Fruit fly (Drosophila melanogaster) whole organism, embryonic: ENCODE results near the gene Sgp.

Experiments used
- BtbVII ChIP-seq: fragments of 200-800 bp; sonication (Bioruptor generic); optimal IDR thresholded peaks from 3 replicates; lab custom pipeline; 2017; ENCODE audit warnings: missing biosample characterization, mild to moderate bottlenecking, missing genetic modification characterization
- CG11093 ChIP-seq: fragments of 200-800 bp; sonication (Bioruptor generic); IDR thresholded peaks from 3 replicates; pipeline ENCODE4 v1.3.6; 2022; ENCODE audit warnings: missing biosample characterization, missing genetic modification characterization
- CG11247 ChIP-seq: fragments of 200-800 bp; sonication (Bioruptor generic); IDR thresholded peaks from 2 replicates; pipeline ENCODE4 v1.3.6; 2022; ENCODE audit warnings: missing biosample characterization, missing genetic modification characterization
- CG12219 ChIP-seq: fragments of 200-800 bp; sonication (Bioruptor generic); optimal IDR thresholded peaks from 3 replicates; lab custom pipeline; 2018; ENCODE audit warnings: missing biosample characterization, mild to moderate bottlenecking, missing genetic modification characterization
- CG13296 ChIP-seq: fragments of 200-800 bp; sonication (Bioruptor generic); optimal IDR thresholded peaks from 3 replicates; lab custom pipeline; 2018; ENCODE audit warnings: missing biosample characterization, mild to moderate bottlenecking, missing genetic modification characterization
- CG14667 ChIP-seq: fragments of 200-800 bp; sonication (Bioruptor generic); IDR thresholded peaks from 2 replicates; pipeline ENCODE4 v1.3.6; 2022; ENCODE audit warnings: missing biosample characterization, missing genetic modification characterization
- CG15269 ChIP-seq: fragments of 200-800 bp; sonication (Bioruptor generic); optimal IDR thresholded peaks from 2 replicates; lab custom pipeline; 2018; ENCODE audit warnings: missing biosample characterization, mild to moderate bottlenecking, missing genetic modification characterization, moderate library complexity
- CG15479 ChIP-seq: fragments of 200-800 bp; sonication (Bioruptor generic); optimal IDR thresholded peaks from 3 replicates; lab custom pipeline; 2019; ENCODE audit warnings: missing biosample characterization, mild to moderate bottlenecking, missing genetic modification characterization, moderate library complexity
- CG1602 ChIP-seq: fragments of 200-800 bp; sonication (Bioruptor generic); optimal IDR thresholded peaks from 3 replicates; lab custom pipeline; 2016; ENCODE audit warnings: missing biosample characterization, missing genetic modification characterization
- CG16813 ChIP-seq: fragments of 200-800 bp; sonication (Bioruptor generic); IDR thresholded peaks from 3 replicates; pipeline ENCODE4 v1.3.6; 2022; ENCODE audit warnings: missing biosample characterization, missing genetic modification characterization; ENCODE audit not compliant: partially characterized antibody
- CG17328 ChIP-seq: fragments of 200-800 bp; sonication (Bioruptor generic); IDR thresholded peaks from 2 replicates; pipeline ENCODE4 v1.3.6; 2022; ENCODE audit warnings: missing biosample characterization, missing genetic modification characterization
- CG18011 ChIP-seq: fragments of 200-800 bp; sonication (Bioruptor generic); optimal IDR thresholded peaks from 2 replicates; lab custom pipeline; 2017; ENCODE audit warnings: missing biosample characterization, missing genetic modification characterization, mild to moderate bottlenecking, moderate library complexity, missing genotype
- CG18599 ChIP-seq: fragments of 200-800 bp; sonication (Bioruptor generic); optimal IDR thresholded peaks from 3 replicates; lab custom pipeline; 2017; ENCODE audit warnings: missing biosample characterization, missing genetic modification characterization, mild to moderate bottlenecking, moderate library complexity, missing genetic modification reagents
- CG2875 ChIP-seq: fragments of 200-800 bp; sonication (Bioruptor generic); optimal IDR thresholded peaks from 2 replicates; lab custom pipeline; 2017; ENCODE audit warnings: missing biosample characterization, mild to moderate bottlenecking, missing genetic modification characterization, missing genetic modification reagents
- CG30020 ChIP-seq: fragments of 200-800 bp; optimal IDR thresholded peaks from 2 replicates; lab custom pipeline; 2019; ENCODE audit warnings: missing biosample characterization, mild to moderate bottlenecking, missing genetic modification characterization, moderate library complexity
- CG4360 ChIP-seq: fragments of 200-800 bp; sonication (Bioruptor generic); IDR thresholded peaks from 2 replicates; pipeline ENCODE4 v1.3.6; 2022; ENCODE audit warnings: missing biosample characterization, missing genetic modification characterization
- CG5245 ChIP-seq: fragments of 200-800 bp; sonication (Bioruptor generic); optimal IDR thresholded peaks from 3 replicates; lab custom pipeline; 2016; ENCODE audit warnings: missing biosample characterization, missing genetic modification characterization
- CG6175 ChIP-seq: fragments of 200-800 bp; sonication (Bioruptor generic); IDR thresholded peaks from 3 replicates; pipeline ENCODE4 v1.3.6; 2022; ENCODE audit warnings: missing biosample characterization, missing genetic modification characterization
- CG6254 ChIP-seq: fragments of 200-800 bp; sonication (Bioruptor generic); optimal IDR thresholded peaks from 3 replicates; lab custom pipeline; 2017; ENCODE audit warnings: mild to moderate bottlenecking, missing biosample characterization, missing genetic modification reagents, missing genetic modification characterization
- CG7372 ChIP-seq: fragments of 200-800 bp; sonication (Bioruptor generic); IDR thresholded peaks from 2 replicates; pipeline ENCODE4 v1.3.6; 2022; ENCODE audit warnings: missing biosample characterization, missing genetic modification characterization
- CG9727 ChIP-seq: fragments of 200-800 bp; sonication (Bioruptor generic); optimal IDR thresholded peaks from 3 replicates; lab custom pipeline; 2017; ENCODE audit warnings: missing biosample characterization, mild to moderate bottlenecking, missing genetic modification characterization
- CkIIα-i1 ChIP-seq: fragments of 200-800 bp; sonication (Bioruptor generic); IDR thresholded peaks from 2 replicates; pipeline ENCODE4 v1.3.6; 2022; ENCODE audit warnings: missing biosample characterization, missing genetic modification characterization
- Elba2 ChIP-seq: fragments of 200-800 bp; sonication (Bioruptor generic); optimal IDR thresholded peaks from 3 replicates; lab custom pipeline; 2016; ENCODE audit warnings: missing biosample characterization, missing genetic modification characterization
- Fer2 ChIP-seq: fragments of 200-800 bp; sonication (Bioruptor generic); optimal IDR thresholded peaks from 2 replicates; lab custom pipeline; 2018; ENCODE audit warnings: missing biosample characterization, mild to moderate bottlenecking, missing genetic modification characterization, moderate library complexity
- MBD-R2 ChIP-seq: fragments of 200-800 bp; sonication (Bioruptor generic); IDR thresholded peaks from 2 replicates; pipeline ENCODE4 v1.3.6; 2022; ENCODE audit warnings: missing biosample characterization, missing genetic modification characterization
- NC2β ChIP-seq: fragments of 200-800 bp; sonication (Bioruptor generic); optimal IDR thresholded peaks from 2 replicates; lab custom pipeline; 2016; ENCODE audit warnings: missing biosample characterization, missing genetic modification characterization
- Oli ChIP-seq: fragments of 200-800 bp; sonication (Bioruptor generic); optimal IDR thresholded peaks from 2 replicates; lab custom pipeline; 2018; ENCODE audit warnings: missing biosample characterization, mild to moderate bottlenecking, missing genetic modification characterization, moderate library complexity
- Ravus ChIP-seq: fragments of 200-800 bp; sonication (Bioruptor generic); IDR thresholded peaks from 2 replicates; pipeline ENCODE4 v1.3.6; 2022; ENCODE audit warnings: missing biosample characterization, missing genetic modification characterization
- Sry-β ChIP-seq: fragments of 200-800 bp; sonication (Bioruptor generic); optimal IDR thresholded peaks from 2 replicates; lab custom pipeline; 2018; ENCODE audit warnings: missing biosample characterization, mild to moderate bottlenecking, missing genetic modification characterization, moderate library complexity
- Vsx1 ChIP-seq: fragments of 200-800 bp; sonication (Bioruptor generic); optimal IDR thresholded peaks from 2 replicates; lab custom pipeline; 2017; ENCODE audit warnings: missing biosample characterization, mild to moderate bottlenecking, missing genetic modification characterization, missing genetic modification reagents
- cad ChIP-seq: fragments of >200 bp; optimal IDR thresholded peaks from 2 replicates; lab custom pipeline; 2017; ENCODE audit warnings: missing biosample characterization, missing genetic modification characterization
- cas ChIP-seq: fragments of 200-800 bp; sonication (Bioruptor generic); IDR thresholded peaks from 2 replicates; pipeline ENCODE4 v1.3.6; 2022; ENCODE audit warnings: missing biosample characterization, missing genetic modification characterization
- cwo ChIP-seq: fragments of 200-800 bp; sonication (Bioruptor generic); optimal IDR thresholded peaks from 3 replicates; lab custom pipeline; 2017; ENCODE audit warnings: missing biosample characterization, missing genetic modification characterization, mild to moderate bottlenecking, moderate library complexity, missing genetic modification reagents
- dati ChIP-seq: fragments of 200-800 bp; sonication (Bioruptor generic); IDR thresholded peaks from 2 replicates; pipeline ENCODE4 v1.3.6; 2022; ENCODE audit warnings: missing biosample characterization, missing genetic modification characterization
- dm ChIP-seq: fragments of 200-800 bp; sonication (Bioruptor generic); optimal IDR thresholded peaks from 3 replicates; lab custom pipeline; 2016; ENCODE audit warnings: missing biosample characterization, missing genetic modification characterization
- jing ChIP-seq: fragments of 200-800 bp; sonication (Bioruptor generic); optimal IDR thresholded peaks from 2 replicates; lab custom pipeline; 2018; ENCODE audit warnings: missing biosample characterization, mild to moderate bottlenecking, missing genetic modification characterization
- knrl ChIP-seq: fragments of 200-800 bp; sonication (Bioruptor generic); IDR thresholded peaks from 3 replicates; pipeline ENCODE4 v1.3.6; 2022; ENCODE audit warnings: missing biosample characterization, missing genetic modification characterization; ENCODE audit not compliant: partially characterized antibody
- nerfin-2 ChIP-seq: fragments of 200-800 bp; sonication (Bioruptor generic); IDR thresholded peaks from 2 replicates; pipeline ENCODE4 v1.3.6; 2022; ENCODE audit warnings: missing biosample characterization, missing genetic modification characterization; ENCODE audit not compliant: partially characterized antibody
- nom ChIP-seq: fragments of 200-800 bp; sonication (Bioruptor generic); optimal IDR thresholded peaks from 2 replicates; lab custom pipeline; 2017; ENCODE audit warnings: missing biosample characterization, missing genetic modification characterization, mild to moderate bottlenecking, moderate library complexity, missing genetic modification reagents
- pb ChIP-seq: fragments of 200-800 bp; sonication (Bioruptor generic); optimal IDR thresholded peaks from 3 replicates; lab custom pipeline; 2016; ENCODE audit warnings: missing biosample characterization, missing genetic modification characterization
- pros ChIP-seq: fragments of 200-800 bp; sonication (Bioruptor generic); optimal IDR thresholded peaks from 3 replicates; lab custom pipeline; 2019; ENCODE audit warnings: missing biosample characterization, mild to moderate bottlenecking, missing genetic modification characterization, moderate library complexity
- shn ChIP-seq: fragments of 200-800 bp; sonication (Bioruptor generic); optimal IDR thresholded peaks from 3 replicates; lab custom pipeline; 2016; ENCODE audit warnings: missing biosample characterization, missing genetic modification characterization
- sisA ChIP-seq: fragments of 200-800 bp; sonication (Bioruptor generic); IDR thresholded peaks from 2 replicates; pipeline ENCODE4 v1.3.6; 2022; ENCODE audit warnings: missing biosample characterization, missing genetic modification characterization
- sqz ChIP-seq: fragments of 200-800 bp; sonication (Bioruptor generic); optimal IDR thresholded peaks from 3 replicates; lab custom pipeline; 2018; ENCODE audit warnings: missing biosample characterization, mild to moderate bottlenecking, missing genetic modification characterization
- tin ChIP-seq: fragments of 200-800 bp; sonication (Bioruptor generic); optimal IDR thresholded peaks from 3 replicates; lab custom pipeline; 2016; ENCODE audit warnings: missing biosample characterization, missing genetic modification characterization
- trh ChIP-seq: fragments of 200-800 bp; sonication (Bioruptor generic); optimal IDR thresholded peaks from 2 replicates; lab custom pipeline; 2016; ENCODE audit warnings: missing biosample characterization, missing genetic modification characterization
- vvl ChIP-seq: fragments of 200-800 bp; sonication (Bioruptor generic); IDR thresholded peaks from 2 replicates; pipeline ENCODE4 v1.3.6; 2022; ENCODE audit warnings: missing biosample characterization, missing genetic modification characterization
- zen ChIP-seq: fragments of 200-800 bp; sonication (Bioruptor generic); optimal IDR thresholded peaks from 3 replicates; lab custom pipeline; 2018; ENCODE audit warnings: missing biosample characterization, mild to moderate bottlenecking, missing genetic modification characterization, moderate library complexity

The Sgp gene

DNA sequence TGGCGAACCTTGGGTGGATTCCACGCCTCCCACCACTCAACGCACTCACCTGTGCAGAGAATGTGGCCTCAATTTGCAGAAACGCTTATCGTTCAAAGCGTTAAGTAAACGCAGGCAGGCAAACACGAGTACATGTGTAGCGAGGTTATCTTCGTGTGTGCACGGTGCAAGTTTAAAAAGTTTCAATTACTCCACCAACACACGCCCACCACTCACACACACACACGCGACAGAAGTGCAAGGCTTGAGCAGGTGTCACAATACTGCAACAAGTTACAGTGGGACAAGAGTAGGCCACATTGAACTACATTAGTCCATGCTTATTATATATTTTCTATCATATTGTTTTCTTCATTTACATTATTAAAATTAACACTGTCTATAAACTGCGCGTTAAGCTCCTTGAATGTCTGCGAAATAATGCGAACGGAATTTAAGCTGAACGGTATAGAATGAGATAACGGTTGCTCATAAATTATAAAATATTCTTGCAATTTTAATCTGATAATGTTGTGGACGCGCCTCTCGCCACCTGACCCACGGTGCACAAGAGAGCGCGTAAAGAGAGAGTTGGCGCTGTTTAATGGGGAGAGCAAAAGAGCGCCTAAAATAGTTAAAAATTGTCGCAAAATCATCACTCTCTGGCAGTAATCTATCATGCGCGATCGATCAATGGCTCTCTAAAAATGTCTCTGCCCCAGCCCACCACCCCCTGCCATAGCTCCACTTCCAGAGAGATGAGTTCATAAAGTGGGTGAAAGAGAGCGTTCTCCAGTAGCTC is 15.2 kb downstream of the Sgp start (continued):
- TF ChIP-seq NC2β (GFP tag; lab: Kevin White, UChicago) (peak; percentile 87), trh (GFP tag; lab: Kevin White, UChicago) (peak; percentile 89), sisA (GFP tag; lab: Robert Waterston, UW) (peak; percentile 97), jing (GFP tag; lab: Kevin White, UChicago) (peak; percentile 98), pros (GFP tag; lab: Kevin White, UChicago) (peak; percentile 28), CG12219 (peak; percentile 97), CG5245 (GFP tag; lab: Kevin White, UChicago) (peak; percentile 93), dati (GFP tag; lab: Robert Waterston, UW) (peak; percentile 91), CG11093 (GFP tag; lab: Robert Waterston, UW) (peak; percentile 95), Oli (tag; lab: Kevin White, UChicago) (peak; percentile 98), CG30020 (tag; lab: Kevin White, UChicago) (peak; percentile 70), nerfin-2 (GFP tag; lab: Robert Waterston, UW) (peak; percentile 77), Elba2 (GFP tag; lab: Kevin White, UChicago) (no peak), CG17328 (peak; percentile 96), CG11247 (GFP tag; lab: Robert Waterston, UW) (peak; percentile 79), cwo (GFP tag; lab: Kevin White, UChicago) (peak; percentile 84), CG18011 (GFP tag; lab: Kevin White, UChicago) (peak; percentile 75), CkIIα-i1 (GFP tag; lab: Robert Waterston, UW) (peak; percentile 65; the same call in 1 of the 2 replicates), CG6175 (no peak; the same call in none of the 3 replicates), CG1602 (GFP tag; lab: Kevin White, UChicago) (peak; percentile 93), CG15479 (GFP tag; lab: Kevin White, UChicago) (no peak), knrl (GFP tag; lab: Robert Waterston, UW) (peak; percentile 65; the same call in 1 of the 3 replicates), CG13296 (GFP tag; lab: Kevin White, UChicago) (peak; percentile 93), sqz (peak; percentile 90), tin (GFP tag; lab: Kevin White, UChicago) (peak; percentile 90), cas (GFP tag; lab: Robert Waterston, UW) (peak; percentile 74), Sry-β (peak; percentile 64), CG7372 (GFP tag; lab: Robert Waterston, UW) (peak; percentile 94), pb (GFP tag; lab: Kevin White, UChicago) (peak; percentile 67), CG4360 (GFP tag; lab: Robert Waterston, UW) (peak; percentile 55; the same call in 1 of the 2 replicates), zen (tag; lab: Kevin White, UChicago) (peak; percentile 89), nom (GFP tag; lab: Kevin White, UChicago) (peak; percentile 92), cad (GFP tag; lab: Kevin White, UChicago) (no peak), CG6254 (GFP tag; lab: Kevin White, UChicago) (peak; percentile 94), Ravus (GFP tag; lab: Robert Waterston, UW) (peak; percentile 76), shn (GFP tag; lab: Kevin White, UChicago) (peak; percentile 66), CG16813 (no peak), MBD-R2 (peak; percentile 64), BtbVII (GFP tag; lab: Kevin White, UChicago) (peak; percentile 88), CG9727 (GFP tag; lab: Kevin White, UChicago) (peak; percentile 57), Vsx1 (GFP tag; lab: Kevin White, UChicago) (peak; percentile 88), vvl (GFP tag; lab: Robert Waterston, UW) (peak; percentile 97), CG15269 (tag; lab: Kevin White, UChicago) (peak; percentile 96), Fer2 (tag; lab: Kevin White, UChicago) (peak; percentile 87), CG14667 (GFP tag; lab: Robert Waterston, UW) (no peak; the same call in none of the 2 replicates), CG2875 (GFP tag; lab: Kevin White, UChicago) (peak; percentile 96), dm (GFP tag; lab: Kevin White, UChicago) (peak; percentile 75), CG18599 (GFP tag; lab: Kevin White, UChicago) (peak; percentile 89)
